Fruit fly (Drosophila melanogaster) whole organism, embryonic: ENCODE measurements around the gene Argk1.

Experiments used
- Atf3 ChIP-seq: fragments of 200-800 bp; sonication (Bioruptor generic); optimal IDR thresholded peaks from 3 replicates; lab custom pipeline; 2016; ENCODE audit warnings: missing biosample characterization, missing genetic modification characterization
- B-H2 ChIP-seq: fragments of 200-800 bp; sonication (Bioruptor generic); optimal IDR thresholded peaks from 2 replicates; lab custom pipeline; 2018; ENCODE audit warnings: missing biosample characterization, mild to moderate bottlenecking, missing genetic modification characterization
- Bdp1 ChIP-seq: fragments of 200-800 bp; sonication (Bioruptor generic); optimal IDR thresholded peaks from 3 replicates; lab custom pipeline; 2016; ENCODE audit warnings: missing biosample characterization, missing genetic modification characterization
- Bteb2 ChIP-seq: fragments of 200-800 bp; sonication (Bioruptor generic); optimal IDR thresholded peaks from 2 replicates; lab custom pipeline; 2016; ENCODE audit warnings: missing biosample characterization, missing genetic modification characterization
- CG10565 ChIP-seq: fragments of 200-800 bp; sonication (Bioruptor generic); optimal IDR thresholded peaks from 3 replicates; lab custom pipeline; 2016; ENCODE audit warnings: missing biosample characterization, mild to moderate bottlenecking, missing genetic modification characterization
- CG11085 ChIP-seq: fragments of 200-800 bp; sonication (Bioruptor generic); IDR thresholded peaks from 2 replicates; pipeline ENCODE4 v1.3.6; 2022; ENCODE audit warnings: missing biosample characterization, missing genetic modification characterization
- CG12155 ChIP-seq: fragments of 200-800 bp; sonication (Bioruptor generic); optimal IDR thresholded peaks from 3 replicates; lab custom pipeline; 2016; ENCODE audit warnings: missing biosample characterization, missing genetic modification characterization
- CG1233 ChIP-seq: fragments of 200-800 bp; sonication (Bioruptor generic); optimal IDR thresholded peaks from 4 replicates; lab custom pipeline; 2018; ENCODE audit warnings: missing biosample characterization, mild to moderate bottlenecking, missing genetic modification characterization
- CG12391 ChIP-seq: fragments of 200-800 bp; sonication (Bioruptor generic); optimal IDR thresholded peaks from 3 replicates; lab custom pipeline; 2018; ENCODE audit warnings: missing biosample characterization, mild to moderate bottlenecking, missing genetic modification characterization, moderate library complexity
- CG13296 ChIP-seq: fragments of 200-800 bp; sonication (Bioruptor generic); optimal IDR thresholded peaks from 3 replicates; lab custom pipeline; 2018; ENCODE audit warnings: missing biosample characterization, mild to moderate bottlenecking, missing genetic modification characterization
- CG13424 ChIP-seq: fragments of 200-800 bp; sonication (Bioruptor generic); optimal IDR thresholded peaks from 2 replicates; lab custom pipeline; 2019; ENCODE audit warnings: missing biosample characterization, mild to moderate bottlenecking, missing genetic modification characterization, moderate library complexity
- CG14014 ChIP-seq: fragments of 200-800 bp; sonication (Bioruptor generic); IDR thresholded peaks from 2 replicates; pipeline ENCODE4 v1.3.6; 2022; ENCODE audit warnings: missing biosample characterization, missing genetic modification characterization
- CG14050 ChIP-seq: fragments of 200-800 bp; sonication (Bioruptor generic); IDR thresholded peaks from 3 replicates; pipeline ENCODE4 v1.3.6; 2022; ENCODE audit warnings: missing biosample characterization, missing genetic modification characterization
- CG1529 ChIP-seq: fragments of 200-800 bp; sonication (Bioruptor generic); optimal IDR thresholded peaks from 3 replicates; lab custom pipeline; 2018; ENCODE audit warnings: missing biosample characterization, missing genetic modification characterization
- CG15479 ChIP-seq: fragments of 200-800 bp; sonication (Bioruptor generic); optimal IDR thresholded peaks from 3 replicates; lab custom pipeline; 2019; ENCODE audit warnings: missing biosample characterization, mild to moderate bottlenecking, missing genetic modification characterization, moderate library complexity
- CG1792 ChIP-seq: fragments of 200-800 bp; sonication (Bioruptor generic); optimal IDR thresholded peaks from 2 replicates; lab custom pipeline; 2016; ENCODE audit warnings: missing biosample characterization, missing genetic modification characterization
- CG31388 ChIP-seq: fragments of 200-800 bp; sonication (Bioruptor generic); optimal IDR thresholded peaks from 2 replicates; lab custom pipeline; 2016; ENCODE audit warnings: missing biosample characterization, missing genetic modification characterization
- CG3407 ChIP-seq: fragments of 200-800 bp; sonication (Bioruptor generic); optimal IDR thresholded peaks from 2 replicates; lab custom pipeline; 2018; ENCODE audit warnings: missing biosample characterization, mild to moderate bottlenecking, missing genetic modification characterization
- CG4282 ChIP-seq: fragments of 200-800 bp; sonication (Bioruptor generic); optimal IDR thresholded peaks from 2 replicates; lab custom pipeline; 2016; ENCODE audit warnings: missing biosample characterization, missing genetic modification characterization
- CG6175 ChIP-seq: fragments of 200-800 bp; sonication (Bioruptor generic); IDR thresholded peaks from 3 replicates; pipeline ENCODE4 v1.3.6; 2022; ENCODE audit warnings: missing biosample characterization, missing genetic modification characterization
- CG6654 ChIP-seq: fragments of 200-800 bp; sonication (Bioruptor generic); optimal IDR thresholded peaks from 2 replicates; lab custom pipeline; 2017; ENCODE audit warnings: missing biosample characterization, mild to moderate bottlenecking, missing genetic modification characterization
- CG6791 ChIP-seq: fragments of 200-800 bp; sonication (Bioruptor generic); IDR thresholded peaks from 3 replicates; pipeline ENCODE4 v1.3.6; 2022; ENCODE audit warnings: missing biosample characterization, missing genetic modification characterization; ENCODE audit not compliant: partially characterized antibody
- CG8359 ChIP-seq: fragments of 200-800 bp; sonication (Bioruptor generic); optimal IDR thresholded peaks from 2 replicates; lab custom pipeline; 2017; ENCODE audit warnings: missing biosample characterization, mild to moderate bottlenecking, missing genetic modification characterization, borderline replicate concordance
- CG8924 ChIP-seq: fragments of 200-800 bp; optimal IDR thresholded peaks from 3 replicates; lab custom pipeline; 2019; ENCODE audit warnings: missing biosample characterization, mild to moderate bottlenecking, missing genetic modification characterization, moderate library complexity
- CG9727 ChIP-seq: fragments of 200-800 bp; sonication (Bioruptor generic); optimal IDR thresholded peaks from 3 replicates; lab custom pipeline; 2017; ENCODE audit warnings: missing biosample characterization, mild to moderate bottlenecking, missing genetic modification characterization
- Camta ChIP-seq: fragments of 200-800 bp; sonication (Bioruptor generic); optimal IDR thresholded peaks from 2 replicates; lab custom pipeline; 2016; ENCODE audit warnings: missing biosample characterization, missing genetic modification characterization
- D19A ChIP-seq: fragments of 200-800 bp; optimal IDR thresholded peaks from 3 replicates; lab custom pipeline; 2019; ENCODE audit warnings: missing biosample characterization, mild to moderate bottlenecking, missing genetic modification characterization, moderate library complexity
- Dbx ChIP-seq: fragments of 200-800 bp; sonication (Bioruptor generic); IDR thresholded peaks from 3 replicates; pipeline ENCODE4 v1.3.6; 2022; ENCODE audit warnings: missing biosample characterization, missing genetic modification characterization
- Ets97D ChIP-seq: fragments of 200-800 bp; sonication (Bioruptor generic); optimal IDR thresholded peaks from 3 replicates; lab custom pipeline; 2016; ENCODE audit warnings: missing biosample characterization, missing genetic modification characterization
- Fer1 ChIP-seq: fragments of 200-800 bp; sonication (Bioruptor generic); optimal IDR thresholded peaks from 2 replicates; lab custom pipeline; 2017; ENCODE audit warnings: missing biosample characterization, mild to moderate bottlenecking, missing genetic modification characterization
- HLH3B ChIP-seq: fragments of 200-800 bp; sonication (Bioruptor generic); IDR thresholded peaks from 2 replicates; pipeline ENCODE4 v1.3.6; 2022; ENCODE audit warnings: missing biosample characterization, missing genetic modification characterization
- HLH54F ChIP-seq: fragments of 200-800 bp; sonication (Bioruptor generic); optimal IDR thresholded peaks from 3 replicates; lab custom pipeline; 2016; ENCODE audit warnings: missing biosample characterization, missing genetic modification characterization
- Nf-YB ChIP-seq: fragments of 200-800 bp; sonication (Bioruptor generic); optimal IDR thresholded peaks from 3 replicates; lab custom pipeline; 2019; ENCODE audit warnings: missing biosample characterization, mild to moderate bottlenecking, missing genetic modification characterization, moderate library complexity
- Scr ChIP-seq: fragments of 200-800 bp; sonication (Bioruptor generic); IDR thresholded peaks from 2 replicates; pipeline ENCODE4 v1.3.6; 2022; ENCODE audit warnings: missing biosample characterization, missing genetic modification characterization; ENCODE audit not compliant: partially characterized antibody
- Sin3A ChIP-seq: fragments of >200 bp; optimal IDR thresholded peaks from 2 replicates; lab custom pipeline; 2018
- Taf1 ChIP-seq: fragments of 200-800 bp; sonication (Bioruptor generic); IDR thresholded peaks from 2 replicates; pipeline ENCODE4 v1.3.6; 2022; ENCODE audit warnings: missing biosample characterization, missing genetic modification characterization
- YL-1 ChIP-seq: fragments of 200-800 bp; sonication (Bioruptor generic); optimal IDR thresholded peaks from 3 replicates; lab custom pipeline; 2017; ENCODE audit warnings: missing biosample characterization, mild to moderate bottlenecking, missing genetic modification characterization
- dm ChIP-seq: fragments of 200-800 bp; sonication (Bioruptor generic); optimal IDR thresholded peaks from 3 replicates; lab custom pipeline; 2016; ENCODE audit warnings: missing biosample characterization, missing genetic modification characterization
- eyg ChIP-seq: fragments of 200-800 bp; sonication (Bioruptor generic); optimal IDR thresholded peaks from 3 replicates; lab custom pipeline; 2016; ENCODE audit warnings: missing biosample characterization, missing genetic modification characterization
- fd96Cb ChIP-seq: fragments of 200-800 bp; sonication (Bioruptor generic); optimal IDR thresholded peaks from 2 replicates; lab custom pipeline; 2018; ENCODE audit warnings: missing biosample characterization, mild to moderate bottlenecking, missing genetic modification characterization, moderate library complexity
- gcm2 ChIP-seq: fragments of 200-800 bp; sonication (Bioruptor generic); optimal IDR thresholded peaks from 2 replicates; lab custom pipeline; 2016; ENCODE audit warnings: missing biosample characterization, missing genetic modification characterization
- lola ChIP-seq, 3 experiments: fragments of >200 bp in 2 of 3; fragments of 200-800 bp in 1 of 3; sonication (Bioruptor generic) in 1 of 3; optimal IDR thresholded peaks; 2 replicates each; lab custom pipeline; 2017 to 2019; ENCODE audit warnings: missing biosample characterization in 3 of 3, missing genetic modification characterization in 3 of 3, mild to moderate bottlenecking in 1 of 3, moderate library complexity in 1 of 3
- mld ChIP-seq: fragments of 200-800 bp; sonication (Bioruptor generic); IDR thresholded peaks from 3 replicates; pipeline ENCODE4 v1.3.6; 2022; ENCODE audit warnings: missing biosample characterization, missing genetic modification characterization; ENCODE audit not compliant: partially characterized antibody
- phol ChIP-seq: fragments of 200-800 bp; sonication (Bioruptor generic); optimal IDR thresholded peaks from 3 replicates; lab custom pipeline; 2018; ENCODE audit warnings: missing biosample characterization, mild to moderate bottlenecking, missing genetic modification characterization, moderate library complexity
- shn ChIP-seq: fragments of 200-800 bp; sonication (Bioruptor generic); optimal IDR thresholded peaks from 3 replicates; lab custom pipeline; 2016; ENCODE audit warnings: missing biosample characterization, missing genetic modification characterization
- slbo ChIP-seq: fragments of 200-800 bp; sonication (Bioruptor generic); IDR thresholded peaks from 2 replicates; pipeline ENCODE4 v1.3.6; 2022; ENCODE audit warnings: missing biosample characterization, missing genetic modification characterization
- slou ChIP-seq: fragments of 200-800 bp; sonication (Bioruptor generic); optimal IDR thresholded peaks from 3 replicates; lab custom pipeline; 2016; ENCODE audit warnings: missing biosample characterization, missing genetic modification characterization
- trem ChIP-seq: fragments of 200-800 bp; optimal IDR thresholded peaks from 3 replicates; lab custom pipeline; 2019; ENCODE audit warnings: missing biosample characterization, mild to moderate bottlenecking, missing genetic modification characterization, moderate library complexity
- usp ChIP-seq: fragments of >200 bp; optimal IDR thresholded peaks from 2 replicates; lab custom pipeline; 2017; ENCODE audit warnings: missing biosample characterization, missing genetic modification characterization
- wek ChIP-seq: fragments of 200-800 bp; sonication (Bioruptor generic); optimal IDR thresholded peaks from 3 replicates; lab custom pipeline; 2018; ENCODE audit warnings: missing biosample characterization, mild to moderate bottlenecking, missing genetic modification characterization, moderate library complexity

Argk1 gene

DNA sequence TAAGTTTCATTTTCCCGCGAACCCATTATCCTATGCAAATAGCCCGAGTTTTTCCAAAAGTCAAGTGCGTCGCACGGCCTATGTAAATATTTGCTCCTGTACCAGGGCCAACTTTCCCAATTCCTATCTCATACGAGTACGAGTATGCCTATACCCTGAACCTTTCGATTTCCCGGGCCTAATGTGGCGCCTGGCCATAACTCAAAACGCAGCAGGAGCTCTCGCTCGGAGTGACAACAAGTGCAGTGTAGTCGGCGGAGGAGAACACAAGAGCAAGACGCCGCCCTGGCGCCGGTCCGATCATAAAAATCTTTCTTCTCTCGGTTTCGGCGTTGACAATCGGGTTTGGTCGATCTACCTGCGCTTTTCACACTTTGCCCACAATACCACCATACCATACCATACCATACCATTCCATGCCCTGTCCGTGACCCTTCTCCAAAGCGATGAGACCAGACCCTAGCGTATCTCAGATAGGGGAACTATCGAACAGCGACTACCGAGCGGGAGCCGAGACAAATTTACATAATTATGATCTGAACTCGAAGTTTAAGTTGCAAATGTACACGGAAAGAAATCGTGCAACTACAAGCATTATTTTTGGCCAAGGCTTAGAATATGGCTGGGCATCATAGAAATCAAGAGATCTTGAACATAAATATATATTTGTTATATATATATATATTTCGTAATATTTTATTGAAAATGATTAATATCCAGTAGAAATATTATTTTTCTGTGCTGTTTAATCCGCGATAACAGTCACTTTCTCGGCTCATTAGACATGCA lies 23.4 kb downstream of the Argk1 start (continued):
- TF ChIP-seq phol (tag; lab: Kevin White, UChicago): peak; percentile 69
- no peak for TF ChIP-seq mld (GFP tag; lab: Robert Waterston, UW)
- TF ChIP-seq Taf1 (GFP tag; lab: Robert Waterston, UW): no peak
- TF ChIP-seq CG10565 (GFP tag; lab: Kevin White, UChicago): no peak
- TF ChIP-seq CG31388 (GFP tag; lab: Kevin White, UChicago): no peak
- TF ChIP-seq CG12391 (tag; lab: Kevin White, UChicago): peak; percentile 55
- no peak for TF ChIP-seq Fer1 (GFP tag; lab: Kevin White, UChicago)
- TF ChIP-seq shn: no peak
- peak; percentile 1 for TF ChIP-seq CG3407 (GFP tag; lab: Kevin White, UChicago)
- TF ChIP-seq eyg (GFP tag; lab: Kevin White, UChicago): no peak
- TF ChIP-seq CG13296 (GFP tag; lab: Kevin White, UChicago): no peak
- no peak for TF ChIP-seq CG6791
- TF ChIP-seq slbo (GFP tag; lab: Robert Waterston, UW): no peak
- no peak for TF ChIP-seq gcm2
- TF ChIP-seq CG1792 (GFP tag; lab: Kevin White, UChicago): no peak
- TF ChIP-seq CG8359: peak; percentile 29
- TF ChIP-seq trem (tag; lab: Kevin White, UChicago): peak; percentile 45
- no peak for TF ChIP-seq Atf3 (GFP tag; lab: Kevin White, UChicago)
- TF ChIP-seq YL-1 (GFP tag; lab: Kevin White, UChicago): no peak
- peak; percentile 15 for TF ChIP-seq CG1529
- TF ChIP-seq Sin3A (lab: Kevin White, UChicago): no peak
- no peak for TF ChIP-seq B-H2
- TF ChIP-seq Ets97D (GFP tag; lab: Kevin White, UChicago): no peak
- TF ChIP-seq CG14014 (GFP tag; lab: Robert Waterston, UW): no peak
- TF ChIP-seq lola (GFP tag; optimal IDR thresholded peaks at IDR 0.05; lab: Kevin White, UChicago): peak in 1 of 3 experiments; percentile 68
- TF ChIP-seq Camta (GFP tag; lab: Kevin White, UChicago): no peak
- no peak for TF ChIP-seq CG6654 (GFP tag; lab: Kevin White, UChicago)
- TF ChIP-seq CG15479 (GFP tag; lab: Kevin White, UChicago): peak; percentile 52
- TF ChIP-seq CG13424: peak; percentile 59
- TF ChIP-seq CG11085 (GFP tag; lab: Robert Waterston, UW): no peak
- no peak for TF ChIP-seq Dbx (GFP tag; lab: Robert Waterston, UW)
- TF ChIP-seq CG12155 (GFP tag; lab: Kevin White, UChicago): no peak
- no peak for TF ChIP-seq wek (GFP tag; lab: Kevin White, UChicago)
- TF ChIP-seq CG1233 (GFP tag; lab: Kevin White, UChicago): no peak
- no peak for TF ChIP-seq CG6175 (GFP tag; lab: Robert Waterston, UW)
- no peak for TF ChIP-seq Nf-YB (GFP tag; lab: Kevin White, UChicago)
- TF ChIP-seq Scr (GFP tag; lab: Robert Waterston, UW): no peak
- TF ChIP-seq HLH3B (GFP tag; lab: Robert Waterston, UW): peak; percentile 50; the same call in 1 of the 2 replicates
- TF ChIP-seq dm: no peak
- TF ChIP-seq fd96Cb (tag; lab: Kevin White, UChicago): peak; percentile 66
- TF ChIP-seq slou (GFP tag; lab: Kevin White, UChicago): no peak
- TF ChIP-seq HLH54F (GFP tag; lab: Kevin White, UChicago): no peak
- no peak for TF ChIP-seq Bteb2 (GFP tag; lab: Kevin White, UChicago)
- no peak for TF ChIP-seq usp (GFP tag; lab: Kevin White, UChicago)
- TF ChIP-seq D19A (tag; lab: Kevin White, UChicago): peak; percentile 53
- peak; percentile 24 for TF ChIP-seq CG9727
- TF ChIP-seq Bdp1 (GFP tag; lab: Kevin White, UChicago): no peak
- no peak for TF ChIP-seq CG14050 (GFP tag; lab: Robert Waterston, UW)
- TF ChIP-seq CG4282 (GFP tag; lab: Kevin White, UChicago): no peak
- peak; percentile 31 for TF ChIP-seq CG8924
